Worm (Caenorhabditis elegans) whole organism, midembryonic: Measurements from ENCODE around the gene str-180.

Source experiments
- T22C8.4 ChIP-seq: fragments of 200-800 bp; sonication (Bioruptor generic); IDR thresholded peaks from 2 replicates; pipeline ENCODE4 v1.3.6; 2022; ENCODE audit warnings: missing genetic modification characterization, missing compliant biosample characterization
- ref-1 ChIP-seq: fragments of 200-800 bp; sonication (Bioruptor generic); conservative IDR thresholded peaks from 2 replicates; pipeline ENCODE4 v1.3.6; 2022; ENCODE audit warnings: missing genetic modification reagents, missing genetic modification characterization, missing compliant biosample characterization
- tab-1 ChIP-seq: fragments of 200-800 bp; sonication (Bioruptor generic); IDR thresholded peaks from 2 replicates; pipeline ENCODE4 v1.3.6; 2022; ENCODE audit warnings: missing genetic modification characterization, missing compliant biosample characterization

ce11 chrV:6659533-6659932 lies 9.1 kb downstream of the str-180 start:
- no peak for TF ChIP-seq T22C8.4 (GFP tag; lab: Robert Waterston, UW)
- TF ChIP-seq tab-1 = no peak
- no peak for TF ChIP-seq ref-1 (GFP tag; lab: Robert Waterston, UW)
